Worm (Caenorhabditis elegans) whole organism, L4 larva: ENCODE results near the gene F13A2.3.

Experiments
- daf-16 ChIP-seq, 3 experiments: sonication (generic microtip); optimal IDR thresholded peaks; 2 replicates each; lab custom pipeline; 2016 to 2017; ENCODE audit warnings: missing genetic modification characterization in 3 of 3, missing genetic modification reagents in 3 of 3, mild to moderate bottlenecking in 2 of 3, missing compliant biosample characterization in 2 of 3, missing biosample characterization in 1 of 3, moderate library complexity in 1 of 3
- mdl-1 ChIP-seq, 2 experiments: fragments of 150-350 bp in 1 of 2; sonication (generic microtip) in 1 of 2; optimal IDR thresholded peaks; 2 replicates each; lab custom pipeline; 2014 to 2017; ENCODE audit warnings: missing biosample characterization in 2 of 2, missing genetic modification characterization in 2 of 2
- nhr-28 ChIP-seq: fragments of 150-350 bp; optimal IDR thresholded peaks from 2 replicates; lab custom pipeline; 2014; ENCODE audit warnings: missing biosample characterization, missing genetic modification characterization
- nhr-76 ChIP-seq: fragments of 150-350 bp; optimal IDR thresholded peaks from 2 replicates; lab custom pipeline; 2014; ENCODE audit warnings: missing biosample characterization, missing genetic modification characterization
- nhr-77 ChIP-seq: fragments of 150-350 bp; optimal IDR thresholded peaks from 2 replicates; lab custom pipeline; 2014; ENCODE audit warnings: missing biosample characterization, missing genetic modification characterization
- snpc-1.2 ChIP-seq: fragments of 200-800 bp; sonication (Bioruptor generic); IDR thresholded peaks from 2 replicates; pipeline ENCODE4 v1.3.6; 2022; ENCODE audit warnings: missing genetic modification reagents, missing genetic modification characterization, missing compliant biosample characterization
- unc-39 ChIP-seq: sonication (generic microtip); optimal IDR thresholded peaks from 2 replicates; lab custom pipeline; 2017; ENCODE audit warnings: missing biosample characterization, missing genetic modification characterization
- zip-11 ChIP-seq: fragments of 200-800 bp; sonication (Bioruptor generic); IDR thresholded peaks from 2 replicates; pipeline ENCODE4 v1.3.6; 2022; ENCODE audit warnings: missing genetic modification characterization, missing compliant biosample characterization

DNA sequence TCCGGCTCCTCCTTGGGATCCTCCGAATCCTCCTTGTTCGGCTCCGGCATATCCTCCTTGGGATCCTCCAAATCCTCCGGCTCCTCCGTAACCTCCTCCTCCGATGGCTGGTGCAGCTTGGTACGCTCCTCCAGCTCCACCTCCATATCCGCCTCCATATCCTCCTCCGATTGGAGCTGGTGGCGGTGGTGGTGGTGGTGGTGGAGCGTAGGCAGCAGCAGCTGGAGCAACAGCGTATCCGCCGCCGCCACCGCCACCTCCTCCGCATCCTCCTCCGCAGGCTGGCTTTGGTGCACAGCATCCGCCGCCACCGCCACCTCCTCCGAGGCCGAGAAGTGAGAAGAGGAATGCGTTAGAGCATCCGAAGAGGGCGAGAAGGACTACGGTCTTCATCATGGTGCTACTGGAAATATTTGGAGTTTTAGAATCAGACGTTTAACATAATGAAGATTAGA is 36.7 kb upstream of the F13A2.3 start, which contains the start of gene Y47D7A.15:
- no peak for TF ChIP-seq zip-11 (GFP tag; lab: Robert Waterston, UW)
- TF ChIP-seq nhr-28 (tag; lab: Kevin White, UChicago) = no peak
- TF ChIP-seq nhr-77 = no peak
- no peak for TF ChIP-seq snpc-1.2 (GFP tag; lab: Robert Waterston, UW)
- TF ChIP-seq mdl-1 (tag; optimal IDR thresholded peaks at IDR 0.05; lab: Kevin White, UChicago) = no peak
- TF ChIP-seq nhr-76 (tag; lab: Kevin White, UChicago) = no peak
- no peak for TF ChIP-seq unc-39
- no peak for TF ChIP-seq daf-16 (GFP tag; optimal IDR thresholded peaks at IDR 0.05; lab: Kevin White, UChicago)
- TF ChIP-seq daf-16 (tag; optimal IDR thresholded peaks at IDR 0.05; lab: Kevin White, UChicago) = no peak
